Worm (Caenorhabditis elegans): ENCODE data around the gene pals-19.

Gene pals-19

ce11 chrIII:1429275-1429674 lies 27.5 kb downstream of the pals-19 start:
- no peak for TF ChIP-seq blmp-1 (tag; optimal IDR thresholded peaks at IDR 0.05)
- TF ChIP-seq elt-3 (tag; optimal IDR thresholded peaks at IDR 0.05), result no peak

ce11 chrIII:1429920-1430437 lies 28.2 kb downstream of the pals-19 start:
- TF ChIP-seq ces-1 (GFP tag; optimal IDR thresholded peaks at IDR 0.05), result peak; percentile 22
- TF ChIP-seq mab-5 (tag; optimal IDR thresholded peaks at IDR 0.05), result no peak

- TF ChIP-seq ceh-39 (tag; optimal IDR thresholded peaks at IDR 0.05) (no peak), lsy-2 (tag; optimal IDR thresholded peaks at IDR 0.05) (peak; percentile 92), ceh-83 (GFP tag; optimal IDR thresholded peaks at IDR 0.05) (peak; percentile 35), unc-39 (tag; optimal IDR thresholded peaks at IDR 0.05) (no peak)
Observed at ce11 chrIII:1436738-1437137, 35.0 kb downstream of the pals-19 start.

ce11 chrIII:1439609-1440008 lies 37.9 kb downstream of the pals-19 start:
- TF ChIP-seq unc-39 (tag; optimal IDR thresholded peaks at IDR 0.05) (no peak), nhr-76 (tag; optimal IDR thresholded peaks at IDR 0.05) (no peak), nhr-12 (tag; optimal IDR thresholded peaks at IDR 0.05) (no peak), lin-13 (tag; optimal IDR thresholded peaks at IDR 0.05) (no peak)

- TF ChIP-seq pha-4 (tag; optimal IDR thresholded peaks at IDR 0.05) (no peak), ceh-83 (GFP tag; optimal IDR thresholded peaks at IDR 0.05) (peak; percentile 76)
Observed at ce11 chrIII:1446747-1447146, 45.0 kb downstream of the pals-19 start.
